Worm (Caenorhabditis elegans): ENCODE measurements around the gene clec-57.

ce11 chrV:14464368-14464767, 4.7 kb upstream of the clec-57 start, which contains the start of gene F08H9.4:
- no peak for TF ChIP-seq ceh-100 (GFP tag; IDR thresholded peaks at IDR 0.05)
- no peak for TF ChIP-seq sdz-38 (tag; optimal IDR thresholded peaks at IDR 0.05)
- no peak for TF ChIP-seq efl-1 (GFP tag; optimal IDR thresholded peaks at IDR 0.05)
- TF ChIP-seq F22D6.2 (tag; optimal IDR thresholded peaks at IDR 0.05), result no peak
- TF ChIP-seq snpc-1.3 (tag; optimal IDR thresholded peaks at IDR 0.05; ENCODE audit: insufficient read depth), result no peak
- no peak for TF ChIP-seq cebp-1 (GFP tag; IDR thresholded peaks at IDR 0.05)
- TF ChIP-seq cebp-1 (tag; optimal IDR thresholded peaks at IDR 0.05), result no peak
- no peak for TF ChIP-seq tbx-9 (tag; optimal IDR thresholded peaks at IDR 0.05; ENCODE audit: borderline replicate concordance)
- no peak for TF ChIP-seq tlf-1 (GFP tag; optimal IDR thresholded peaks at IDR 0.05)
- TF ChIP-seq rpc-1 (optimal IDR thresholded peaks at IDR 0.05), result no peak
- no peak for TF ChIP-seq rpc-1 (tag; optimal IDR thresholded peaks at IDR 0.05)
- TF ChIP-seq ekl-4 (GFP tag; IDR thresholded peaks at IDR 0.05), result no peak
- no peak for TF ChIP-seq him-1 (tag; optimal IDR thresholded peaks at IDR 0.05)
- no peak for TF ChIP-seq snpc-4 (GFP tag; optimal IDR thresholded peaks at IDR 0.05)
- TF ChIP-seq snpc-4 (tag; optimal IDR thresholded peaks at IDR 0.05), result no peak
- no peak for TF ChIP-seq sea-2 (GFP tag; IDR thresholded peaks at IDR 0.05)

Data from whole organism, young adult.